Fruit fly (Drosophila melanogaster) whole organism, embryonic: Measurements from ENCODE around the gene Roc1b.

Experiments used
- Atf-2 ChIP-seq: fragments of 200-800 bp; sonication (Bioruptor generic); optimal IDR thresholded peaks from 2 replicates; lab custom pipeline; 2016; ENCODE audit warnings: missing biosample characterization, missing genetic modification characterization
- B-H1 ChIP-seq: fragments of 200-800 bp; sonication (Bioruptor generic); IDR thresholded peaks from 3 replicates; pipeline ENCODE4 v1.3.6; 2022; ENCODE audit warnings: missing biosample characterization, missing genetic modification characterization
- C15 ChIP-seq: fragments of 200-800 bp; sonication (Bioruptor generic); IDR thresholded peaks from 3 replicates; pipeline ENCODE4 v1.3.6; 2022; ENCODE audit warnings: missing biosample characterization, missing genetic modification characterization
- CG10274 ChIP-seq: fragments of 200-800 bp; sonication (Bioruptor generic); optimal IDR thresholded peaks from 3 replicates; lab custom pipeline; 2017; ENCODE audit warnings: missing biosample characterization, mild to moderate bottlenecking, missing genetic modification characterization
- CG10366 ChIP-seq: fragments of 200-800 bp; sonication (Bioruptor generic); IDR thresholded peaks from 2 replicates; pipeline ENCODE4 v1.3.6; 2022; ENCODE audit warnings: missing biosample characterization, missing genetic modification characterization
- CG11085 ChIP-seq: fragments of 200-800 bp; sonication (Bioruptor generic); IDR thresholded peaks from 2 replicates; pipeline ENCODE4 v1.3.6; 2022; ENCODE audit warnings: missing biosample characterization, missing genetic modification characterization
- CG11456 ChIP-seq: fragments of 200-800 bp; sonication (Bioruptor generic); IDR thresholded peaks from 3 replicates; pipeline ENCODE4 v1.3.6; 2022; ENCODE audit warnings: missing biosample characterization, missing genetic modification characterization
- CG17385 ChIP-seq: fragments of 200-800 bp; sonication (Bioruptor generic); optimal IDR thresholded peaks from 3 replicates; lab custom pipeline; 2018; ENCODE audit warnings: missing biosample characterization, mild to moderate bottlenecking, missing genetic modification characterization
- CG17568 ChIP-seq: fragments of 200-800 bp; sonication (Bioruptor generic); optimal IDR thresholded peaks from 2 replicates; lab custom pipeline; 2018; ENCODE audit warnings: missing biosample characterization, mild to moderate bottlenecking, missing genetic modification characterization, moderate library complexity
- CG1832 ChIP-seq: fragments of 200-800 bp; sonication (Bioruptor generic); optimal IDR thresholded peaks from 2 replicates; lab custom pipeline; 2017; ENCODE audit warnings: missing biosample characterization, mild to moderate bottlenecking, missing genetic modification characterization, inconsistent platforms
- CG2199 ChIP-seq: fragments of 200-800 bp; sonication (Bioruptor generic); IDR thresholded peaks from 3 replicates; pipeline ENCODE4 v1.3.6; 2022; ENCODE audit warnings: missing biosample characterization, missing genetic modification characterization
- CG2712 ChIP-seq: fragments of 200-800 bp; optimal IDR thresholded peaks from 3 replicates; lab custom pipeline; 2019; ENCODE audit warnings: missing biosample characterization, mild to moderate bottlenecking, missing genetic modification characterization, moderate library complexity
- CG2875 ChIP-seq: fragments of 200-800 bp; sonication (Bioruptor generic); optimal IDR thresholded peaks from 2 replicates; lab custom pipeline; 2017; ENCODE audit warnings: missing biosample characterization, mild to moderate bottlenecking, missing genetic modification characterization, missing genetic modification reagents
- CG4730 ChIP-seq: fragments of 200-800 bp; sonication (Bioruptor generic); IDR thresholded peaks from 2 replicates; pipeline ENCODE4 v1.3.6; 2022; ENCODE audit warnings: missing biosample characterization, missing genetic modification characterization
- CG6683 ChIP-seq: fragments of 200-800 bp; sonication (Bioruptor generic); optimal IDR thresholded peaks from 2 replicates; lab custom pipeline; 2017; ENCODE audit warnings: missing biosample characterization, mild to moderate bottlenecking, missing genetic modification characterization, missing genetic modification reagents
- CG7745 ChIP-seq: fragments of 200-800 bp; sonication (Bioruptor generic); optimal IDR thresholded peaks from 2 replicates; lab custom pipeline; 2018; ENCODE audit warnings: missing biosample characterization, mild to moderate bottlenecking, missing genetic modification characterization, moderate library complexity
- CG8359 ChIP-seq: fragments of 200-800 bp; sonication (Bioruptor generic); optimal IDR thresholded peaks from 2 replicates; lab custom pipeline; 2017; ENCODE audit warnings: missing biosample characterization, mild to moderate bottlenecking, missing genetic modification characterization, borderline replicate concordance
- CG9215 ChIP-seq: fragments of 200-800 bp; sonication (Bioruptor generic); IDR thresholded peaks from 2 replicates; pipeline ENCODE4 v1.3.6; 2022; ENCODE audit warnings: missing biosample characterization, missing genetic modification characterization
- CG9437 ChIP-seq: fragments of 200-800 bp; sonication (Bioruptor generic); optimal IDR thresholded peaks from 2 replicates; lab custom pipeline; 2018; ENCODE audit warnings: missing biosample characterization, mild to moderate bottlenecking, missing genetic modification characterization
- Dek ChIP-seq: fragments of 200-800 bp; sonication (Bioruptor generic); optimal IDR thresholded peaks from 3 replicates; lab custom pipeline; 2019; ENCODE audit warnings: missing biosample characterization, mild to moderate bottlenecking, missing genetic modification characterization, moderate library complexity
- Dp ChIP-seq: fragments of 200-800 bp; sonication (Bioruptor generic); optimal IDR thresholded peaks from 2 replicates; lab custom pipeline; 2018; ENCODE audit warnings: missing biosample characterization, mild to moderate bottlenecking, missing genetic modification characterization, moderate library complexity
- Ets65A ChIP-seq: fragments of 200-800 bp; sonication (Bioruptor generic); peaks from one replicate; lab custom pipeline; 2016; ENCODE audit warnings: missing biosample characterization, missing genetic modification characterization
- Ets97D ChIP-seq: fragments of 200-800 bp; sonication (Bioruptor generic); optimal IDR thresholded peaks from 3 replicates; lab custom pipeline; 2016; ENCODE audit warnings: missing biosample characterization, missing genetic modification characterization
- H2.0 ChIP-seq: fragments of 200-800 bp; sonication (Bioruptor generic); IDR thresholded peaks from 2 replicates; pipeline ENCODE4 v1.3.6; 2022; ENCODE audit warnings: missing biosample characterization, missing genetic modification characterization
- Med ChIP-seq: fragments of 200-800 bp; sonication (Bioruptor generic); peaks from one replicate; lab custom pipeline; 2016; ENCODE audit warnings: missing biosample characterization, missing genetic modification characterization, mild to moderate bottlenecking, inconsistent platforms, moderate library complexity
- NFAT ChIP-seq: fragments of 200-800 bp; sonication (Bioruptor generic); IDR thresholded peaks from 2 replicates; pipeline ENCODE4 v1.3.6; 2022; ENCODE audit warnings: missing biosample characterization, missing genetic modification characterization
- Pdp1 ChIP-seq, 2 experiments: fragments of 200-800 bp; sonication (Bioruptor generic); optimal IDR thresholded peaks; 3 replicates each; lab custom pipeline; 2016; ENCODE audit warnings: missing biosample characterization in 2 of 2, missing genetic modification characterization in 2 of 2, mild to moderate bottlenecking in 1 of 2, moderate library complexity in 1 of 2
- Scr ChIP-seq: fragments of 200-800 bp; sonication (Bioruptor generic); IDR thresholded peaks from 2 replicates; pipeline ENCODE4 v1.3.6; 2022; ENCODE audit warnings: missing biosample characterization, missing genetic modification characterization; ENCODE audit not compliant: partially characterized antibody
- ab ChIP-seq: fragments of 200-800 bp; sonication (Bioruptor generic); optimal IDR thresholded peaks from 2 replicates; lab custom pipeline; 2016; ENCODE audit warnings: missing biosample characterization, missing genetic modification characterization
- br ChIP-seq: fragments of >200 bp; optimal IDR thresholded peaks from 2 replicates; lab custom pipeline; 2017
- chinmo ChIP-seq: fragments of 200-800 bp; sonication (Bioruptor generic); IDR thresholded peaks from 4 replicates; pipeline ENCODE4 v1.3.6; 2022; ENCODE audit warnings: missing biosample characterization, missing genetic modification characterization; ENCODE audit not compliant: partially characterized antibody
- emc ChIP-seq: fragments of 200-800 bp; sonication (Bioruptor generic); optimal IDR thresholded peaks from 2 replicates; lab custom pipeline; 2016; ENCODE audit warnings: missing biosample characterization, missing genetic modification characterization
- ewg ChIP-seq: fragments of 200-800 bp; sonication (Bioruptor generic); optimal IDR thresholded peaks from 3 replicates; lab custom pipeline; 2017; ENCODE audit warnings: mild to moderate bottlenecking, missing biosample characterization, missing genetic modification reagents, missing genetic modification characterization
- exex ChIP-seq: fragments of 200-800 bp; sonication (Bioruptor generic); optimal IDR thresholded peaks from 4 replicates; lab custom pipeline; 2018; ENCODE audit warnings: missing biosample characterization, mild to moderate bottlenecking, missing genetic modification characterization, moderate library complexity
- fd3F ChIP-seq: fragments of 200-800 bp; sonication (Bioruptor generic); optimal IDR thresholded peaks from 2 replicates; lab custom pipeline; 2018; ENCODE audit warnings: missing biosample characterization, mild to moderate bottlenecking, missing genetic modification characterization, moderate library complexity
- fru ChIP-seq: fragments of >200 bp; optimal IDR thresholded peaks from 2 replicates; lab custom pipeline; 2017
- gce ChIP-seq: fragments of 200-800 bp; sonication (Bioruptor generic); IDR thresholded peaks from 3 replicates; pipeline ENCODE4 v1.3.6; 2022; ENCODE audit warnings: missing biosample characterization, missing genetic modification characterization
- gem ChIP-seq: fragments of 200-800 bp; sonication (Bioruptor generic); optimal IDR thresholded peaks from 2 replicates; lab custom pipeline; 2019; ENCODE audit warnings: missing biosample characterization, mild to moderate bottlenecking, missing genetic modification characterization, moderate library complexity
- gfzf ChIP-seq: fragments of 200-800 bp; sonication (Bioruptor generic); optimal IDR thresholded peaks from 2 replicates; lab custom pipeline; 2016; ENCODE audit warnings: missing biosample characterization, mild to moderate bottlenecking, missing genetic modification characterization, moderate library complexity
- kah ChIP-seq: fragments of 200-800 bp; sonication (Bioruptor generic); optimal IDR thresholded peaks from 2 replicates; lab custom pipeline; 2018; ENCODE audit warnings: missing biosample characterization, mild to moderate bottlenecking, missing genetic modification characterization
- lab ChIP-seq: fragments of 200-800 bp; sonication (Bioruptor generic); optimal IDR thresholded peaks from 3 replicates; lab custom pipeline; 2017; ENCODE audit warnings: missing biosample characterization, missing genetic modification characterization, mild to moderate bottlenecking, moderate library complexity, missing genetic modification reagents
- nau ChIP-seq: fragments of 200-800 bp; sonication (Bioruptor generic); optimal IDR thresholded peaks from 3 replicates; lab custom pipeline; 2017; ENCODE audit warnings: missing biosample characterization, mild to moderate bottlenecking, missing genetic modification characterization, missing genetic modification reagents
- nmo ChIP-seq: fragments of 200-800 bp; sonication (Bioruptor generic); optimal IDR thresholded peaks from 2 replicates; lab custom pipeline; 2018; ENCODE audit warnings: missing biosample characterization, mild to moderate bottlenecking, missing genetic modification characterization, moderate library complexity
- psq ChIP-seq: fragments of 200-800 bp; sonication (Bioruptor generic); optimal IDR thresholded peaks from 2 replicates; lab custom pipeline; 2017; ENCODE audit warnings: missing biosample characterization, missing genetic modification characterization
- run ChIP-seq: fragments of 200-800 bp; sonication (Bioruptor generic); optimal IDR thresholded peaks from 3 replicates; lab custom pipeline; 2018; ENCODE audit warnings: missing biosample characterization, mild to moderate bottlenecking, missing genetic modification characterization
- sens ChIP-seq: fragments of 200-800 bp; sonication (Bioruptor generic); peaks from one replicate; lab custom pipeline; 2016; ENCODE audit warnings: missing biosample characterization, missing genetic modification characterization
- tll ChIP-seq, 2 experiments: fragments of 200-800 bp in 1 of 2; fragments of >200 bp in 1 of 2; sonication (Bioruptor generic) in 1 of 2; optimal IDR thresholded peaks; 2 replicates each; lab custom pipeline; 2017 to 2019; ENCODE audit warnings: missing biosample characterization in 2 of 2, missing genetic modification characterization in 2 of 2, mild to moderate bottlenecking in 1 of 2, moderate library complexity in 1 of 2
- zf30C ChIP-seq: fragments of 200-800 bp; sonication (Bioruptor generic); optimal IDR thresholded peaks from 3 replicates; lab custom pipeline; 2018; ENCODE audit warnings: missing biosample characterization, mild to moderate bottlenecking, missing genetic modification characterization
- zfh2 ChIP-seq: fragments of 200-800 bp; sonication (Bioruptor generic); optimal IDR thresholded peaks from 2 replicates; lab custom pipeline; 2016; ENCODE audit warnings: missing biosample characterization, missing genetic modification characterization

Gene Roc1b

dm6 chr3L:377222-378071, 19.7 kb downstream of the Roc1b start (continued):
- TF ChIP-seq zf30C (GFP tag; lab: Kevin White, UChicago): no peak
- peak; percentile 98 for TF ChIP-seq CG17568
- peak; percentile 89 for TF ChIP-seq nmo (GFP tag; lab: Kevin White, UChicago)
- TF ChIP-seq gem: peak; percentile 97
- peak; percentile 74 for TF ChIP-seq exex (tag; lab: Kevin White, UChicago)
- no peak for TF ChIP-seq Ets65A (GFP tag; lab: Kevin White, UChicago)
- peak; percentile 93 for TF ChIP-seq CG1832
- TF ChIP-seq Scr (GFP tag; lab: Robert Waterston, UW): no peak
- TF ChIP-seq Pdp1 (GFP tag; optimal IDR thresholded peaks at IDR 0.05; lab: Kevin White, UChicago): peak in 1 of 2 experiments; percentile 49
- peak; percentile 84 for TF ChIP-seq run (tag; lab: Kevin White, UChicago)
- TF ChIP-seq CG7745 (tag; lab: Kevin White, UChicago): no peak
- TF ChIP-seq Dp (GFP tag; lab: Kevin White, UChicago): peak; percentile 13
- TF ChIP-seq sens (GFP tag; lab: Kevin White, UChicago): peak; percentile 82
- TF ChIP-seq CG2199 (GFP tag; lab: Robert Waterston, UW): no peak
- peak; percentile 92 for TF ChIP-seq CG6683 (GFP tag; lab: Kevin White, UChicago)
- no peak for TF ChIP-seq ab (GFP tag; lab: Kevin White, UChicago)
- TF ChIP-seq CG8359 (GFP tag; lab: Kevin White, UChicago): peak; percentile 88
- peak; percentile 75 for TF ChIP-seq Med
- TF ChIP-seq psq (GFP tag; lab: Kevin White, UChicago): peak; percentile 57
- TF ChIP-seq gce (GFP tag; lab: Robert Waterston, UW): no peak
- TF ChIP-seq CG2875 (GFP tag; lab: Kevin White, UChicago): peak; percentile 85
- TF ChIP-seq CG4730 (GFP tag; lab: Robert Waterston, UW): peak; percentile 68
- peak; percentile 95 for TF ChIP-seq lab (GFP tag; lab: Kevin White, UChicago)
- no peak for TF ChIP-seq chinmo (GFP tag; lab: Robert Waterston, UW)
- TF ChIP-seq CG11085: peak; percentile 69
- peak; percentile 90 for TF ChIP-seq CG17385 (GFP tag; lab: Kevin White, UChicago)
- TF ChIP-seq ewg (GFP tag; lab: Kevin White, UChicago): peak; percentile 27
- peak; percentile 85 for TF ChIP-seq nau (GFP tag; lab: Kevin White, UChicago)
- 0 out of 3 replicates have a peak, but pooled peaks have one; percentile 51 for TF ChIP-seq CG11456 (GFP tag; lab: Robert Waterston, UW)
- TF ChIP-seq Atf-2 (GFP tag; lab: Kevin White, UChicago): no peak
- peak; percentile 90 for TF ChIP-seq Dek (tag; lab: Kevin White, UChicago)
- TF ChIP-seq fd3F (GFP tag; lab: Kevin White, UChicago): peak; percentile 88
- no peak for TF ChIP-seq Ets97D (GFP tag; lab: Kevin White, UChicago)
- peak; percentile 95 for TF ChIP-seq CG2712
- TF ChIP-seq br (lab: Kevin White, UChicago): no peak
- TF ChIP-seq zfh2: peak; percentile 42
- TF ChIP-seq CG9437 (GFP tag; lab: Kevin White, UChicago): peak; percentile 79
- TF ChIP-seq NFAT (GFP tag; lab: Robert Waterston, UW): no peak
- peak; percentile 48; the same call in 2 of the 3 replicates for TF ChIP-seq B-H1 (GFP tag; lab: Robert Waterston, UW)
- no peak for TF ChIP-seq emc (GFP tag; lab: Kevin White, UChicago)
- peak; percentile 53 for TF ChIP-seq H2.0 (GFP tag; lab: Robert Waterston, UW)
- TF ChIP-seq tll (GFP tag; optimal IDR thresholded peaks at IDR 0.05; lab: Kevin White, UChicago): no peak
- TF ChIP-seq CG10274 (GFP tag; lab: Kevin White, UChicago): peak; percentile 71
- no peak for TF ChIP-seq gfzf (GFP tag; lab: Kevin White, UChicago)
- no peak for TF ChIP-seq fru
- 0 out of 3 replicates have a peak, but pooled peaks have one; percentile 53 for TF ChIP-seq C15 (GFP tag; lab: Robert Waterston, UW)
- peak; percentile 54 for TF ChIP-seq CG9215
- TF ChIP-seq kah (GFP tag; lab: Kevin White, UChicago): peak; percentile 79
- TF ChIP-seq CG10366 (GFP tag; lab: Robert Waterston, UW): peak; percentile 71
